Worm (Caenorhabditis elegans) whole organism, L1 larva: ENCODE results near the gene C09F12.3.

Experiments used
- C34B4.2 ChIP-seq: sonication (generic microtip); optimal IDR thresholded peaks from 2 replicates; lab custom pipeline; 2017; ENCODE audit warnings: mild to moderate bottlenecking, missing genetic modification characterization, missing compliant biosample characterization
- aha-1 ChIP-seq: fragments of 150-350 bp; optimal IDR thresholded peaks from 2 replicates; lab custom pipeline; 2014; ENCODE audit warnings: missing biosample characterization, missing genetic modification characterization
- blmp-1 ChIP-seq: fragments of 150-350 bp; optimal IDR thresholded peaks from 2 replicates; lab custom pipeline; 2014; ENCODE audit warnings: missing biosample characterization, missing genetic modification characterization
- ceh-63 ChIP-seq: fragments of 200-800 bp; sonication (Bioruptor generic); optimal IDR thresholded peaks from 2 replicates; lab custom pipeline; 2018; ENCODE audit warnings: mild to moderate bottlenecking, missing genetic modification characterization, missing compliant biosample characterization
- ceh-8 ChIP-seq: fragments of 200-800 bp; sonication (Bioruptor generic); optimal IDR thresholded peaks from 2 replicates; lab custom pipeline; 2018; ENCODE audit warnings: mild to moderate bottlenecking, missing genetic modification characterization, moderate library complexity, missing compliant biosample characterization
- ceh-90 ChIP-seq: sonication (generic microtip); optimal IDR thresholded peaks from 2 replicates; lab custom pipeline; 2016; ENCODE audit warnings: missing genetic modification characterization, missing compliant biosample characterization
- dpl-1 ChIP-seq, 3 experiments: fragments of 150-350 bp in 2 of 3; sonication (generic microtip) in 1 of 3; optimal IDR thresholded peaks; 2 replicates each; lab custom pipeline; 2014 to 2017; ENCODE audit warnings: missing biosample characterization in 3 of 3, missing genetic modification characterization in 3 of 3, missing genetic modification reagents in 3 of 3
- efl-1 ChIP-seq, 4 experiments: fragments of 150-350 bp; optimal IDR thresholded peaks in 3 of 4; peaks in 1 of 4; 1 replicate in 1 of 4; 2 replicates in 3 of 4; lab custom pipeline; 2014; ENCODE audit warnings: missing biosample characterization in 2 of 4, missing genetic modification characterization in 2 of 4, missing genetic modification reagents in 2 of 4
- egl-27 ChIP-seq, 2 experiments: fragments of 150-350 bp in 1 of 2; sonication (generic microtip); optimal IDR thresholded peaks; 3 replicates each; lab custom pipeline; 2017 to 2018; ENCODE audit warnings: missing biosample characterization in 2 of 2, missing genetic modification characterization in 2 of 2, missing genetic modification reagents in 2 of 2
- elt-2 ChIP-seq: sonication (generic microtip); optimal IDR thresholded peaks from 2 replicates; lab custom pipeline; 2016; ENCODE audit warnings: missing genetic modification characterization, mild to moderate bottlenecking, inconsistent platforms, missing compliant biosample characterization, missing genetic modification reagents
- elt-3 ChIP-seq, 6 experiments: fragments of 150-350 bp in 1 of 6; sonication (generic microtip); optimal IDR thresholded peaks; 2 replicates each; lab custom pipeline; 2017 to 2018; ENCODE audit warnings: missing biosample characterization in 6 of 6, missing genetic modification characterization in 6 of 6, inconsistent platforms in 1 of 6
- fkh-10 ChIP-seq: sonication (generic microtip); optimal IDR thresholded peaks from 2 replicates; lab custom pipeline; 2017; ENCODE audit warnings: missing biosample characterization, missing genetic modification reagents, missing genetic modification characterization
- fkh-4 ChIP-seq: sonication (generic microtip); optimal IDR thresholded peaks from 2 replicates; lab custom pipeline; 2016; ENCODE audit warnings: missing compliant biosample characterization, missing genetic modification characterization, borderline replicate concordance
- fkh-8 ChIP-seq: sonication (generic microtip); optimal IDR thresholded peaks from 2 replicates; lab custom pipeline; 2016; ENCODE audit warnings: mild to moderate bottlenecking, missing genetic modification characterization, missing compliant biosample characterization
- fos-1 ChIP-seq: fragments of 150-350 bp; optimal IDR thresholded peaks from 2 replicates; lab custom pipeline; 2014; ENCODE audit warnings: missing biosample characterization, missing genetic modification characterization
- hlh-17 ChIP-seq: fragments of 200-800 bp; sonication (Bioruptor generic); optimal IDR thresholded peaks from 2 replicates; lab custom pipeline; 2018; ENCODE audit warnings: missing genetic modification characterization, mild to moderate bottlenecking, missing compliant biosample characterization, moderate library complexity, borderline replicate concordance
- hpl-2 ChIP-seq: fragments of 150-350 bp; optimal IDR thresholded peaks from 2 replicates; lab custom pipeline; 2014; ENCODE audit warnings: missing biosample characterization, missing genetic modification reagents, missing genetic modification characterization
- irx-1 ChIP-seq: sonication (generic microtip); optimal IDR thresholded peaks from 2 replicates; lab custom pipeline; 2016; ENCODE audit warnings: missing genetic modification characterization, missing compliant biosample characterization
- jun-1 ChIP-seq: fragments of 150-350 bp; optimal IDR thresholded peaks from 2 replicates; lab custom pipeline; 2014; ENCODE audit warnings: missing biosample characterization, missing genetic modification reagents, missing genetic modification characterization
- lin-14 ChIP-seq: fragments of 200-800 bp; sonication (Bioruptor generic); optimal IDR thresholded peaks from 2 replicates; lab custom pipeline; 2018; ENCODE audit warnings: mild to moderate bottlenecking, missing genetic modification characterization, moderate library complexity, missing compliant biosample characterization
- mdl-1 ChIP-seq, 2 experiments: fragments of 150-350 bp; optimal IDR thresholded peaks; 2 replicates each; lab custom pipeline; 2014 to 2017; ENCODE audit warnings: missing biosample characterization in 2 of 2, missing genetic modification characterization in 2 of 2, inconsistent platforms in 1 of 2
- mep-1 ChIP-seq: fragments of 150-350 bp; optimal IDR thresholded peaks from 2 replicates; lab custom pipeline; 2014; ENCODE audit warnings: missing biosample characterization, missing genetic modification characterization
- nhr-12 ChIP-seq: sonication (generic microtip); optimal IDR thresholded peaks from 2 replicates; lab custom pipeline; 2017; ENCODE audit warnings: missing biosample characterization, missing genetic modification characterization
- nhr-19 ChIP-seq: fragments of 200-800 bp; sonication (Bioruptor generic); conservative IDR thresholded peaks from 2 replicates; pipeline ENCODE4 v1.3.6; 2022; ENCODE audit warnings: missing genetic modification characterization, missing compliant biosample characterization
- nhr-28 ChIP-seq: fragments of 150-350 bp; optimal IDR thresholded peaks from 2 replicates; lab custom pipeline; 2014; ENCODE audit warnings: missing biosample characterization, missing genetic modification characterization
- nhr-71 ChIP-seq: sonication (generic microtip); optimal IDR thresholded peaks from 2 replicates; lab custom pipeline; 2016; ENCODE audit warnings: mild to moderate bottlenecking, missing genetic modification characterization, moderate library complexity, missing compliant biosample characterization
- nhr-77 ChIP-seq: fragments of 150-350 bp; optimal IDR thresholded peaks from 2 replicates; lab custom pipeline; 2014; ENCODE audit warnings: missing biosample characterization, missing genetic modification characterization
- nhr-84 ChIP-seq: sonication (generic microtip); optimal IDR thresholded peaks from 2 replicates; lab custom pipeline; 2017; ENCODE audit warnings: missing biosample characterization, missing genetic modification characterization
- nhr-85 ChIP-seq: sonication (generic microtip); peaks from one replicate; lab custom pipeline; 2016; ENCODE audit warnings: missing genetic modification characterization, inconsistent platforms, missing compliant biosample characterization
- pqm-1 ChIP-seq: sonication (generic microtip); optimal IDR thresholded peaks from 3 replicates; lab custom pipeline; 2017; ENCODE audit warnings: missing biosample characterization, missing genetic modification characterization
- rnt-1 ChIP-seq: sonication (generic microtip); optimal IDR thresholded peaks from 2 replicates; lab custom pipeline; 2016; ENCODE audit warnings: mild to moderate bottlenecking, missing genetic modification characterization, moderate library complexity, missing compliant biosample characterization
- skn-1 ChIP-seq: fragments of 150-350 bp; optimal IDR thresholded peaks from 2 replicates; lab custom pipeline; 2014; ENCODE audit warnings: missing biosample characterization, missing genetic modification characterization
- snpc-4 ChIP-seq: fragments of 150-350 bp; optimal IDR thresholded peaks from 2 replicates; lab custom pipeline; 2014; ENCODE audit warnings: missing biosample characterization, missing genetic modification characterization
- snu-23 ChIP-seq: sonication (generic microtip); optimal IDR thresholded peaks from 2 replicates; lab custom pipeline; 2016; ENCODE audit warnings: missing genetic modification characterization, missing compliant biosample characterization
- sptf-1 ChIP-seq: fragments of 150-350 bp; optimal IDR thresholded peaks from 2 replicates; lab custom pipeline; 2014; ENCODE audit warnings: missing biosample characterization, missing genetic modification characterization
- sup-37 ChIP-seq: fragments of 200-800 bp; sonication (Bioruptor generic); optimal IDR thresholded peaks from 2 replicates; lab custom pipeline; 2018; ENCODE audit warnings: mild to moderate bottlenecking, missing genetic modification characterization, missing compliant biosample characterization
- swsn-7 ChIP-seq: sonication (generic microtip); optimal IDR thresholded peaks from 2 replicates; lab custom pipeline; 2016; ENCODE audit warnings: missing genetic modification characterization, missing compliant biosample characterization
- tbx-2 ChIP-seq: sonication (generic microtip); optimal IDR thresholded peaks from 2 replicates; lab custom pipeline; 2016; ENCODE audit warnings: missing genetic modification characterization, missing compliant biosample characterization
- tlp-1 ChIP-seq: fragments of 150-350 bp; optimal IDR thresholded peaks from 2 replicates; lab custom pipeline; 2014; ENCODE audit warnings: missing biosample characterization, missing genetic modification characterization
- unc-130 ChIP-seq: fragments of 150-350 bp; optimal IDR thresholded peaks from 2 replicates; lab custom pipeline; 2017; ENCODE audit warnings: missing biosample characterization, missing genetic modification characterization, inconsistent platforms
- xbp-1 ChIP-seq: sonication (generic microtip); optimal IDR thresholded peaks from 2 replicates; lab custom pipeline; 2016; ENCODE audit warnings: missing genetic modification characterization, missing compliant biosample characterization
- zag-1 ChIP-seq: fragments of 150-350 bp; optimal IDR thresholded peaks from 2 replicates; lab custom pipeline; 2014; ENCODE audit warnings: missing biosample characterization, missing genetic modification characterization
- ztf-4 ChIP-seq: fragments of 150-350 bp; optimal IDR thresholded peaks from 2 replicates; lab custom pipeline; 2014; ENCODE audit warnings: missing biosample characterization, missing genetic modification characterization

Gene C09F12.3

ce11 chrX:11059744-11060143, 17.1 kb upstream of the C09F12.3 start, which contains the start of gene lpr-6:
TSS of gene lpr-6 (plus strand) at chrX:11059994.
- peak; percentile 57 for TF ChIP-seq blmp-1 (tag; lab: Kevin White, UChicago)
- no peak for TF ChIP-seq ceh-8 (GFP tag; lab: Kevin White, UChicago)

ce11 chrX:11057028-11057427, 14.4 kb upstream of the C09F12.3 start, which contains the start of gene lpr-3:
TSS of gene lpr-3 (plus strand) at chrX:11057401.
- TF ChIP-seq rnt-1 (tag; lab: Kevin White, UChicago) (no peak), mep-1 (tag; lab: Kevin White, UChicago) (peak; percentile 32), blmp-1 (tag; lab: Kevin White, UChicago) (peak; percentile 100), skn-1 (tag; lab: Kevin White, UChicago) (no peak), elt-3 (tag; optimal IDR thresholded peaks at IDR 0.05; lab: Kevin White, UChicago) (peak in 1 of 6 experiments; percentile 56), nhr-85 (peak; percentile 17), lin-14 (peak; percentile 1), ztf-4 (tag; lab: Kevin White, UChicago) (peak; percentile 19), zag-1 (tag; lab: Kevin White, UChicago) (no peak)

ce11 chrX:11053615-11054014, 10.9 kb upstream of the C09F12.3 start, which contains the start of gene C09F12.2:
TSS of gene C09F12.2 (plus strand) at chrX:11053915.
- TF ChIP-seq hpl-2 (no peak), nhr-12 (tag; lab: Kevin White, UChicago) (no peak), pqm-1 (tag; lab: Kevin White, UChicago) (no peak), fos-1 (tag; lab: Kevin White, UChicago) (no peak), swsn-7 (tag; lab: Kevin White, UChicago) (no peak), sptf-1 (tag; lab: Kevin White, UChicago) (no peak), lin-14 (no peak), nhr-28 (no peak), dpl-1 (GFP tag; optimal IDR thresholded peaks at IDR 0.05; lab: Kevin White, UChicago) (no peak), fkh-8 (no peak), C34B4.2 (tag; lab: Kevin White, UChicago) (no peak), nhr-84 (tag; lab: Kevin White, UChicago) (no peak), snpc-4 (tag; lab: Kevin White, UChicago) (no peak), sup-37 (GFP tag; lab: Kevin White, UChicago) (no peak)

ce11 chrX:11050335-11050734, 7.7 kb upstream of the C09F12.3 start:
- TF ChIP-seq ceh-8 (GFP tag; lab: Kevin White, UChicago) (peak; percentile 53), egl-27 (tag; optimal IDR thresholded peaks at IDR 0.05; lab: Kevin White, UChicago) (no peak)

- no peak for TF ChIP-seq xbp-1 (tag; lab: Kevin White, UChicago)
- no peak for TF ChIP-seq sup-37 (GFP tag; lab: Kevin White, UChicago)
- TF ChIP-seq unc-130 (tag; lab: Kevin White, UChicago), result no peak
- peak; percentile 32 for TF ChIP-seq tlp-1 (tag; lab: Kevin White, UChicago)
- no peak for TF ChIP-seq efl-1 (optimal IDR thresholded peaks at IDR 0.05; lab: Kevin White, UChicago)
- peak in 1 of 2 experiments; percentile 79 for TF ChIP-seq efl-1 (GFP tag; optimal IDR thresholded peaks at IDR 0.05 in 1 of 2; lab: Kevin White, UChicago)
- TF ChIP-seq lin-14, result no peak
- TF ChIP-seq fos-1 (tag; lab: Kevin White, UChicago), result no peak
- no peak for TF ChIP-seq tbx-2 (tag; lab: Kevin White, UChicago)
- no peak for TF ChIP-seq fkh-4 (tag; lab: Kevin White, UChicago)
- TF ChIP-seq C34B4.2 (tag; lab: Kevin White, UChicago), result no peak
- TF ChIP-seq elt-3 (tag; optimal IDR thresholded peaks at IDR 0.05; lab: Kevin White, UChicago), result no peak
- no peak for TF ChIP-seq aha-1
- TF ChIP-seq nhr-77 (tag; lab: Kevin White, UChicago), result no peak
- no peak for TF ChIP-seq ztf-4 (tag; lab: Kevin White, UChicago)
- no peak for TF ChIP-seq snu-23 (GFP tag; lab: Kevin White, UChicago)
- TF ChIP-seq nhr-71 (tag; lab: Kevin White, UChicago), result peak; percentile 1
- no peak for TF ChIP-seq irx-1 (tag; lab: Kevin White, UChicago)
- no peak for TF ChIP-seq ceh-90 (tag; lab: Kevin White, UChicago)
- TF ChIP-seq hlh-17 (GFP tag; lab: Kevin White, UChicago), result no peak
- no peak for TF ChIP-seq blmp-1 (tag; lab: Kevin White, UChicago)
- TF ChIP-seq mdl-1 (tag; optimal IDR thresholded peaks at IDR 0.05; lab: Kevin White, UChicago), result no peak
- no peak for TF ChIP-seq fkh-10 (GFP tag; lab: Kevin White, UChicago)
- no peak for TF ChIP-seq nhr-19 (GFP tag; lab: Robert Waterston, UW)
- TF ChIP-seq jun-1 (tag; lab: Kevin White, UChicago), result peak; percentile 34
- TF ChIP-seq mep-1 (tag; lab: Kevin White, UChicago), result no peak
- TF ChIP-seq elt-2 (tag; lab: Kevin White, UChicago), result peak; percentile 96
- TF ChIP-seq ceh-63, result no peak
- TF ChIP-seq nhr-85, result no peak
Observed at ce11 chrX:11047183-11047582, 4.5 kb upstream of the C09F12.3 start, which contains the start of gene clc-1. TSS of gene clc-1 (plus strand) at chrX:11047446.
